Worm (Caenorhabditis elegans) whole organism, mixed stage, embryonic: Measurements from ENCODE around the gene C45B2.3.
A peak's percentile ranks its signal among the peaks of the same experiment; 100 is the strongest.

Experiments used
- ceh-39 ChIP-seq: fragments of 150-350 bp; optimal IDR thresholded peaks from 2 replicates; lab custom pipeline; 2014; ENCODE audit warnings: missing biosample characterization, missing genetic modification characterization
- ceh-43 ChIP-seq: fragments of 200-800 bp; sonication (Bioruptor generic); optimal IDR thresholded peaks from 2 replicates; lab custom pipeline; 2018; ENCODE audit warnings: mild to moderate bottlenecking, missing genetic modification characterization, moderate library complexity, missing compliant biosample characterization
- ces-1 ChIP-seq: fragments of 150-350 bp; optimal IDR thresholded peaks from 2 replicates; lab custom pipeline; 2014; ENCODE audit warnings: missing biosample characterization, missing genetic modification reagents, missing genetic modification characterization
- cnd-1 ChIP-seq: fragments of 200-800 bp; sonication (Bioruptor generic); optimal IDR thresholded peaks from 2 replicates; lab custom pipeline; 2018; ENCODE audit warnings: mild to moderate bottlenecking, missing genetic modification characterization, missing compliant biosample characterization
- drap-1 ChIP-seq: fragments of 200-800 bp; sonication (Bioruptor generic); optimal IDR thresholded peaks from 3 replicates; lab custom pipeline; 2018; ENCODE audit warnings: mild to moderate bottlenecking, missing genetic modification characterization, missing compliant biosample characterization
- elt-3 ChIP-seq: fragments of 150-350 bp; optimal IDR thresholded peaks from 2 replicates; lab custom pipeline; 2014; ENCODE audit warnings: missing biosample characterization, missing genetic modification characterization
- flh-1 ChIP-seq: fragments of 200-800 bp; sonication (Bioruptor generic); optimal IDR thresholded peaks from 2 replicates; lab custom pipeline; 2018; ENCODE audit warnings: mild to moderate bottlenecking, missing genetic modification characterization, moderate library complexity, missing compliant biosample characterization
- hlh-1 ChIP-seq: fragments of 150-350 bp; optimal IDR thresholded peaks from 2 replicates; lab custom pipeline; 2014; ENCODE audit warnings: missing biosample characterization, missing genetic modification reagents, missing genetic modification characterization
- mab-5 ChIP-seq: fragments of 150-350 bp; optimal IDR thresholded peaks from 2 replicates; lab custom pipeline; 2014; ENCODE audit warnings: missing biosample characterization, missing genetic modification characterization
- mep-1 ChIP-seq: fragments of 150-350 bp; optimal IDR thresholded peaks from 2 replicates; lab custom pipeline; 2017; ENCODE audit warnings: missing biosample characterization, missing genetic modification reagents, missing genetic modification characterization, inconsistent platforms
- mls-2 ChIP-seq: sonication (generic microtip); optimal IDR thresholded peaks from 2 replicates; lab custom pipeline; 2016; ENCODE audit warnings: mild to moderate bottlenecking, missing genetic modification characterization, moderate library complexity, missing compliant biosample characterization
- nhr-237 ChIP-seq: fragments of 150-350 bp; optimal IDR thresholded peaks from 2 replicates; lab custom pipeline; 2014; ENCODE audit warnings: missing biosample characterization, missing genetic modification characterization
- nhr-28 ChIP-seq: fragments of 150-350 bp; optimal IDR thresholded peaks from 2 replicates; lab custom pipeline; 2014; ENCODE audit warnings: missing biosample characterization, missing genetic modification characterization
- nhr-76 ChIP-seq: sonication (generic microtip); optimal IDR thresholded peaks from 2 replicates; lab custom pipeline; 2017; ENCODE audit warnings: missing biosample characterization, missing genetic modification characterization
- pha-4 ChIP-seq: fragments of 150-350 bp; optimal IDR thresholded peaks from 2 replicates; lab custom pipeline; 2018; ENCODE audit warnings: missing biosample characterization, missing genetic modification reagents, missing genetic modification characterization
- sptf-1 ChIP-seq: sonication (generic microtip); optimal IDR thresholded peaks from 2 replicates; lab custom pipeline; 2017; ENCODE audit warnings: mild to moderate bottlenecking, missing genetic modification characterization, moderate library complexity, missing compliant biosample characterization
- unc-120 ChIP-seq: sonication (generic microtip); optimal IDR thresholded peaks from 2 replicates; lab custom pipeline; 2017; ENCODE audit warnings: missing genetic modification characterization, missing compliant biosample characterization; ENCODE audit not compliant: poor library complexity, severe bottlenecking
- unc-39 ChIP-seq: fragments of 150-350 bp; optimal IDR thresholded peaks from 2 replicates; lab custom pipeline; 2014; ENCODE audit warnings: missing biosample characterization, missing genetic modification characterization
- unc-62 ChIP-seq: fragments of 150-350 bp; optimal IDR thresholded peaks from 2 replicates; lab custom pipeline; 2014; ENCODE audit warnings: missing biosample characterization, missing genetic modification reagents, missing genetic modification characterization
- ztf-11 ChIP-seq: fragments of 150-350 bp; optimal IDR thresholded peaks from 2 replicates; lab custom pipeline; 2014; ENCODE audit warnings: missing biosample characterization, missing genetic modification characterization

The C45B2.3 gene

ce11 chrX:6128225-6128686 lies 45.5 kb downstream of the C45B2.3 start, which contains the start of gene C15H9.9:
TSS of gene C15H9.9 (minus strand) at chrX:6128275.
- no peak for TF ChIP-seq unc-39 (tag; lab: Kevin White, UChicago)
- TF ChIP-seq hlh-1 (tag; lab: Kevin White, UChicago) = peak; percentile 36
- TF ChIP-seq ztf-11 (tag; lab: Kevin White, UChicago) = no peak
- TF ChIP-seq unc-62 (GFP tag; lab: Kevin White, UChicago) = peak; percentile 54
- no peak for TF ChIP-seq ceh-43 (GFP tag; lab: Kevin White, UChicago)
- no peak for TF ChIP-seq drap-1 (GFP tag; lab: Kevin White, UChicago)
- TF ChIP-seq pha-4 (tag; lab: Kevin White, UChicago) = no peak
- TF ChIP-seq sptf-1 (tag; lab: Kevin White, UChicago) = no peak
- no peak for TF ChIP-seq cnd-1 (tag; lab: Kevin White, UChicago)
- no peak for TF ChIP-seq mep-1 (tag; lab: Kevin White, UChicago)
- peak; percentile 77 for TF ChIP-seq unc-120 (tag; lab: Kevin White, UChicago)
- no peak for TF ChIP-seq flh-1
- peak; percentile 75 for TF ChIP-seq ces-1
- no peak for TF ChIP-seq nhr-28 (tag; lab: Kevin White, UChicago)

ce11 chrX:6128773-6129172 lies 46.0 kb downstream of the C45B2.3 start:
- TF ChIP-seq mab-5 (tag; lab: Kevin White, UChicago) = no peak

ce11 chrX:6129277-6129676 lies 46.5 kb downstream of the C45B2.3 start:
- TF ChIP-seq mls-2 (tag; lab: Kevin White, UChicago) (no peak), ces-1 (no peak), elt-3 (tag; lab: Kevin White, UChicago) (no peak), nhr-237 (tag; lab: Kevin White, UChicago) (no peak), ztf-11 (tag; lab: Kevin White, UChicago) (no peak), nhr-76 (no peak), unc-39 (tag; lab: Kevin White, UChicago) (no peak), pha-4 (tag; lab: Kevin White, UChicago) (no peak), ceh-39 (tag; lab: Kevin White, UChicago) (no peak), hlh-1 (tag; lab: Kevin White, UChicago) (no peak)
- TF ChIP-seq, all 35 proteins: peak for 0
